In the genomic region with DNA sequence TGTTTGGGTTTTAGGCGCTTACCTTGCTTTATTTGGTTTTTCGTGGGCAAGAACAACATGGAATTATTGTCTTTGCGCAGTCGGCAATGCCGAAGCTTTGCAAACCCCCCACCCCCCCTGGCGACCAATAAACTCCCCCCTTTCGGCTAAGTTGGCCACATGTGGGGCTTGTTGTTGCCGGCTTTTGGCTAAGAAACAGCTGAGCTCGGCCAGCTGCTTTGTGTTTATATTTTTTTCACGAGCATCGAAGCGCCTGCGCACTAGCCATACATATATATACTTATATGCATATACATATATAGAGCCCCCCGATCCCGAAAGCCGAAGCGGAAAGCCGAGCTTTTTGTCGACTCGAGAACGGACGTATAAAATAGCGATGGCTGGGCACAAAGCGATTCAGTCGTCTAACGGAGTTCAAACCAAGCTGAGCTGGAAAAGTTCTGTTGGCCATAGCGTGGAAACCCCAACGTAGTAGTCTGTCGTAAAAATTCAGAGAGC, we compare ENCODE assay signal across 1 fruit fly cellular context.
TF ChIP-seq lines count a peak whose summit lies in the region.

A gene (plus strand): TSS at position 413 of the 498 bp plus-strand sequence.

TF ChIP-seq in whole organism, embryonic, 481 proteins besides CTCF, POLR2A, EP300 and RAD21 (continued from another document and continues in another):
- TF ChIP-seq Bteb2 (GFP tag; optimal IDR thresholded peaks at IDR 0.05; lab: Kevin White, UChicago): no peak
- no peak for TF ChIP-seq NfI (GFP tag; optimal IDR thresholded peaks at IDR 0.05; lab: Kevin White, UChicago)
- TF ChIP-seq HmgZ (tag; optimal IDR thresholded peaks at IDR 0.05; lab: Kevin White, UChicago): no peak
- no peak for TF ChIP-seq Gsc (GFP tag; IDR thresholded peaks at IDR 0.05; lab: Robert Waterston, UW)
- peak; percentile 48; the same call in 1 of the 2 replicates for TF ChIP-seq sob (GFP tag; IDR thresholded peaks at IDR 0.05; lab: Robert Waterston, UW)
- TF ChIP-seq Lim3 (GFP tag; IDR thresholded peaks at IDR 0.05; lab: Robert Waterston, UW): no peak
- TF ChIP-seq CG2678 (tag; optimal IDR thresholded peaks at IDR 0.05; lab: Kevin White, UChicago): peak; percentile 20
- no peak for TF ChIP-seq CG31365 (tag; optimal IDR thresholded peaks at IDR 0.05; lab: Kevin White, UChicago)
- TF ChIP-seq CG14860 (GFP tag; IDR thresholded peaks at IDR 0.05; lab: Robert Waterston, UW; ENCODE audit: partially characterized antibody): 0 out of 3 replicates have a peak, but pooled peaks have one; percentile 34
- peak; percentile 29 for TF ChIP-seq HHEX (GFP tag; optimal IDR thresholded peaks at IDR 0.05; lab: Kevin White, UChicago)
- 0 out of 2 replicates have a peak, but pooled peaks have one; percentile 40 for TF ChIP-seq unc-4 (GFP tag; IDR thresholded peaks at IDR 0.05; lab: Robert Waterston, UW; ENCODE audit: partially characterized antibody)
- TF ChIP-seq Oli (tag; optimal IDR thresholded peaks at IDR 0.05; lab: Kevin White, UChicago): no peak
- no peak for TF ChIP-seq NK7.1 (GFP tag; optimal IDR thresholded peaks at IDR 0.05; lab: Kevin White, UChicago)
- no peak for TF ChIP-seq Antp (GFP tag; optimal IDR thresholded peaks at IDR 0.05; lab: Kevin White, UChicago)
- peak; percentile 55 for TF ChIP-seq CG34224 (GFP tag; IDR thresholded peaks at IDR 0.05; lab: Robert Waterston, UW; ENCODE audit: partially characterized antibody)
- TF ChIP-seq dysf (GFP tag; IDR thresholded peaks at IDR 0.05; lab: Robert Waterston, UW): no peak
- no peak for TF ChIP-seq usp (GFP tag; optimal IDR thresholded peaks at IDR 0.05; lab: Kevin White, UChicago)
- TF ChIP-seq ac (GFP tag; optimal IDR thresholded peaks at IDR 0.05; lab: Kevin White, UChicago): no peak
- TF ChIP-seq CG30403 (GFP tag; optimal IDR thresholded peaks at IDR 0.05; lab: Kevin White, UChicago): no peak
- no peak for TF ChIP-seq lbe (GFP tag; optimal IDR thresholded peaks at IDR 0.05; lab: Kevin White, UChicago)
- peak; percentile 41 for TF ChIP-seq Atf6 (GFP tag; IDR thresholded peaks at IDR 0.05; lab: Robert Waterston, UW)
- peak; percentile 92; the same call in 1 of the 3 replicates for TF ChIP-seq CG34422 (GFP tag; IDR thresholded peaks at IDR 0.05; lab: Robert Waterston, UW)
- TF ChIP-seq luna (GFP tag; optimal IDR thresholded peaks at IDR 0.05; lab: Kevin White, UChicago): no peak
- TF ChIP-seq disco-r (GFP tag; optimal IDR thresholded peaks at IDR 0.05; lab: Kevin White, UChicago): no peak
- TF ChIP-seq Tbp (GFP tag; optimal IDR thresholded peaks at IDR 0.05; lab: Kevin White, UChicago): no peak
- peak; percentile 26; the same call in 1 of the 2 replicates for TF ChIP-seq onecut (GFP tag; IDR thresholded peaks at IDR 0.05; lab: Robert Waterston, UW)
- no peak for TF ChIP-seq CG14667 (GFP tag; IDR thresholded peaks at IDR 0.05; lab: Robert Waterston, UW)
- TF ChIP-seq chm (GFP tag; IDR thresholded peaks at IDR 0.05; lab: Robert Waterston, UW): 0 out of 2 replicates have a peak, but pooled peaks have one; percentile 22
- TF ChIP-seq CG12659 (GFP tag; optimal IDR thresholded peaks at IDR 0.05; lab: Kevin White, UChicago): no peak
- TF ChIP-seq gsb (GFP tag; IDR thresholded peaks at IDR 0.05; lab: Robert Waterston, UW): no peak
- TF ChIP-seq MTF-1 (GFP tag; optimal IDR thresholded peaks at IDR 0.05; lab: Kevin White, UChicago; ENCODE audit: borderline replicate concordance): no peak
- TF ChIP-seq CG1602 (GFP tag; optimal IDR thresholded peaks at IDR 0.05; lab: Kevin White, UChicago): no peak
- no peak for TF ChIP-seq CG42726 (GFP tag; IDR thresholded peaks at IDR 0.05; lab: Robert Waterston, UW; ENCODE audit: partially characterized antibody)
- no peak for TF ChIP-seq CG3995 (GFP tag; optimal IDR thresholded peaks at IDR 0.05; lab: Kevin White, UChicago)
- TF ChIP-seq CG33213 (GFP tag; optimal IDR thresholded peaks at IDR 0.05; lab: Kevin White, UChicago): no peak
- peak; percentile 38 for TF ChIP-seq CG7987 (GFP tag; optimal IDR thresholded peaks at IDR 0.05; lab: Kevin White, UChicago)
- TF ChIP-seq ewg (GFP tag; optimal IDR thresholded peaks at IDR 0.05; lab: Kevin White, UChicago): peak; percentile 86
- no peak for TF ChIP-seq CG17328 (GFP tag; IDR thresholded peaks at IDR 0.05; lab: Robert Waterston, UW)
- TF ChIP-seq Hey (tag; optimal IDR thresholded peaks at IDR 0.05; lab: Kevin White, UChicago): no peak
- no peak for TF ChIP-seq YL-1 (GFP tag; optimal IDR thresholded peaks at IDR 0.05; lab: Kevin White, UChicago)
- no peak for TF ChIP-seq NC2α (GFP tag; optimal IDR thresholded peaks at IDR 0.05; lab: Kevin White, UChicago)
- no peak for TF ChIP-seq Pdp1 (GFP tag; optimal IDR thresholded peaks at IDR 0.05; lab: Kevin White, UChicago)
- no peak for TF ChIP-seq tna (GFP tag; IDR thresholded peaks at IDR 0.05; lab: Robert Waterston, UW; ENCODE audit: partially characterized antibody)
- TF ChIP-seq gcm (GFP tag; optimal IDR thresholded peaks at IDR 0.05; lab: Kevin White, UChicago): no peak
- no peak for TF ChIP-seq pum (GFP tag; optimal IDR thresholded peaks at IDR 0.05; lab: Kevin White, UChicago)
- TF ChIP-seq CG17612 (GFP tag; IDR thresholded peaks at IDR 0.05; lab: Robert Waterston, UW): no peak
- no peak for TF ChIP-seq Myb (GFP tag; optimal IDR thresholded peaks at IDR 0.05; lab: Kevin White, UChicago)
- TF ChIP-seq crp (GFP tag; optimal IDR thresholded peaks at IDR 0.05; lab: Kevin White, UChicago): peak in 1 of 2 experiments; percentile 82
- no peak for TF ChIP-seq org-1 (GFP tag; optimal IDR thresholded peaks at IDR 0.05; lab: Kevin White, UChicago)
- TF ChIP-seq CG8290 (GFP tag; optimal IDR thresholded peaks at IDR 0.05; lab: Kevin White, UChicago): no peak
- peak in 1 of 2 experiments; percentile 57 for TF ChIP-seq CG8290 (tag; optimal IDR thresholded peaks at IDR 0.05; lab: Kevin White, UChicago)
- TF ChIP-seq CG15696 (tag; optimal IDR thresholded peaks at IDR 0.05; lab: Kevin White, UChicago): no peak
- no peak for TF ChIP-seq Nf-YB (GFP tag; optimal IDR thresholded peaks at IDR 0.05; lab: Kevin White, UChicago)
- no peak for TF ChIP-seq dati (GFP tag; IDR thresholded peaks at IDR 0.05; lab: Robert Waterston, UW)
- TF ChIP-seq Ets65A (GFP tag; lab: Kevin White, UChicago): no peak
- TF ChIP-seq CG17568 (GFP tag; optimal IDR thresholded peaks at IDR 0.05; lab: Kevin White, UChicago): no peak
- no peak for TF ChIP-seq D19B (GFP tag; optimal IDR thresholded peaks at IDR 0.05; lab: Kevin White, UChicago)
- peak; percentile 21 for TF ChIP-seq BtbVII (GFP tag; optimal IDR thresholded peaks at IDR 0.05; lab: Kevin White, UChicago)
- TF ChIP-seq CG6654 (GFP tag; optimal IDR thresholded peaks at IDR 0.05; lab: Kevin White, UChicago): no peak
- no peak for TF ChIP-seq psq (GFP tag; optimal IDR thresholded peaks at IDR 0.05; lab: Kevin White, UChicago)
- TF ChIP-seq CG3726 (GFP tag; IDR thresholded peaks at IDR 0.05; lab: Robert Waterston, UW): no peak
- peak; percentile 74 for TF ChIP-seq Fer1 (GFP tag; optimal IDR thresholded peaks at IDR 0.05; lab: Kevin White, UChicago)
- no peak for TF ChIP-seq ase (GFP tag; IDR thresholded peaks at IDR 0.05; lab: Robert Waterston, UW)
- no peak for TF ChIP-seq bab2 (GFP tag; optimal IDR thresholded peaks at IDR 0.05; lab: Kevin White, UChicago)
- TF ChIP-seq CG30431 (GFP tag; optimal IDR thresholded peaks at IDR 0.05; lab: Kevin White, UChicago): no peak
- peak; percentile 37 for TF ChIP-seq Nf-YC (tag; optimal IDR thresholded peaks at IDR 0.05; lab: Kevin White, UChicago)
- TF ChIP-seq crc (GFP tag; optimal IDR thresholded peaks at IDR 0.05; lab: Kevin White, UChicago): no peak
- no peak for TF ChIP-seq Poxn (GFP tag; IDR thresholded peaks at IDR 0.05; lab: Robert Waterston, UW)
- TF ChIP-seq gcm2 (GFP tag; optimal IDR thresholded peaks at IDR 0.05; lab: Kevin White, UChicago): no peak
- TF ChIP-seq sisA (GFP tag; IDR thresholded peaks at IDR 0.05; lab: Robert Waterston, UW): no peak
- no peak for TF ChIP-seq ttk (GFP tag; IDR thresholded peaks at IDR 0.05; lab: Robert Waterston, UW)
- no peak for TF ChIP-seq chif (GFP tag; optimal IDR thresholded peaks at IDR 0.05; lab: Kevin White, UChicago)
- no peak for TF ChIP-seq da (GFP tag; optimal IDR thresholded peaks at IDR 0.05; lab: Kevin White, UChicago)
- TF ChIP-seq twi (tag; optimal IDR thresholded peaks at IDR 0.05; lab: Kevin White, UChicago): no peak
- no peak for TF ChIP-seq ssp (GFP tag; IDR thresholded peaks at IDR 0.05; lab: Robert Waterston, UW)
- no peak for TF ChIP-seq CG12104 (GFP tag; optimal IDR thresholded peaks at IDR 0.05; lab: Kevin White, UChicago)
- TF ChIP-seq Atf3 (GFP tag; optimal IDR thresholded peaks at IDR 0.05; lab: Kevin White, UChicago): no peak
- peak; percentile 9 for TF ChIP-seq PHDP (tag; optimal IDR thresholded peaks at IDR 0.05; lab: Kevin White, UChicago)
- TF ChIP-seq CG1603 (tag; optimal IDR thresholded peaks at IDR 0.05; lab: Kevin White, UChicago): no peak
- TF ChIP-seq CG15011 (GFP tag; optimal IDR thresholded peaks at IDR 0.05; lab: Kevin White, UChicago): no peak
- TF ChIP-seq CG18011 (GFP tag; optimal IDR thresholded peaks at IDR 0.05; lab: Kevin White, UChicago): no peak
- no peak for TF ChIP-seq exex (tag; optimal IDR thresholded peaks at IDR 0.05; lab: Kevin White, UChicago)
- TF ChIP-seq CG33557 (GFP tag; optimal IDR thresholded peaks at IDR 0.05; lab: Kevin White, UChicago): no peak
- no peak for TF ChIP-seq Abd-B (GFP tag; optimal IDR thresholded peaks at IDR 0.05; lab: Kevin White, UChicago)
- no peak for TF ChIP-seq CG7928 (GFP tag; optimal IDR thresholded peaks at IDR 0.05; lab: Kevin White, UChicago)
- TF ChIP-seq grn (GFP tag; optimal IDR thresholded peaks at IDR 0.05; lab: Kevin White, UChicago): no peak
- TF ChIP-seq CG3847 (GFP tag; IDR thresholded peaks at IDR 0.05; lab: Robert Waterston, UW): peak; percentile 11; the same call in 1 of the 2 replicates
- TF ChIP-seq Vsx1 (GFP tag; optimal IDR thresholded peaks at IDR 0.05; lab: Kevin White, UChicago): no peak
- TF ChIP-seq slbo (GFP tag; IDR thresholded peaks at IDR 0.05; lab: Robert Waterston, UW): no peak
- TF ChIP-seq Doc3 (GFP tag; IDR thresholded peaks at IDR 0.05; lab: Robert Waterston, UW; ENCODE audit: partially characterized antibody): no peak
- TF ChIP-seq insv (GFP tag; optimal IDR thresholded peaks at IDR 0.05; lab: Kevin White, UChicago): no peak
- TF ChIP-seq Spps (tag; optimal IDR thresholded peaks at IDR 0.05; lab: Kevin White, UChicago): no peak
- no peak for TF ChIP-seq CG13624 (GFP tag; optimal IDR thresholded peaks at IDR 0.05; lab: Kevin White, UChicago)
- no peak for TF ChIP-seq chn (GFP tag; optimal IDR thresholded peaks at IDR 0.05; lab: Kevin White, UChicago)
- no peak for TF ChIP-seq CG2202 (tag; optimal IDR thresholded peaks at IDR 0.05; lab: Kevin White, UChicago)
- no peak for TF ChIP-seq hbn (GFP tag; IDR thresholded peaks at IDR 0.05; lab: Robert Waterston, UW; ENCODE audit: partially characterized antibody)
- TF ChIP-seq gfzf (GFP tag; optimal IDR thresholded peaks at IDR 0.05; lab: Kevin White, UChicago): no peak
- TF ChIP-seq hkb (optimal IDR thresholded peaks at IDR 0.05; lab: Kevin White, UChicago): no peak
- 0 out of 2 replicates have a peak, but pooled peaks have one; percentile 24 for TF ChIP-seq hkb (GFP tag; IDR thresholded peaks at IDR 0.05; lab: Robert Waterston, UW)
- no peak for TF ChIP-seq seq (GFP tag; IDR thresholded peaks at IDR 0.05; lab: Robert Waterston, UW)
- no peak; the same call in 1 of the 2 replicates for TF ChIP-seq HLH3B (GFP tag; IDR thresholded peaks at IDR 0.05; lab: Robert Waterston, UW)
- no peak for TF ChIP-seq Rx (GFP tag; IDR thresholded peaks at IDR 0.05; lab: Robert Waterston, UW)
- no peak; the same call in 2 of the 3 replicates for TF ChIP-seq B-H1 (GFP tag; IDR thresholded peaks at IDR 0.05; lab: Robert Waterston, UW)
- TF ChIP-seq zfh2 (GFP tag; optimal IDR thresholded peaks at IDR 0.05; lab: Kevin White, UChicago): no peak
- TF ChIP-seq Dref (GFP tag; IDR thresholded peaks at IDR 0.05; lab: Robert Waterston, UW): no peak
- TF ChIP-seq Camta (GFP tag; optimal IDR thresholded peaks at IDR 0.05; lab: Kevin White, UChicago): no peak
- no peak for TF ChIP-seq CG32767 (GFP tag; IDR thresholded peaks at IDR 0.05; lab: Robert Waterston, UW)
- TF ChIP-seq Dbx (GFP tag; IDR thresholded peaks at IDR 0.05; lab: Robert Waterston, UW): no peak
- TF ChIP-seq CG8944 (GFP tag; optimal IDR thresholded peaks at IDR 0.05; lab: Kevin White, UChicago): no peak
- TF ChIP-seq shn (GFP tag; optimal IDR thresholded peaks at IDR 0.05; lab: Kevin White, UChicago): no peak
- TF ChIP-seq CG2129 (GFP tag; IDR thresholded peaks at IDR 0.05; lab: Robert Waterston, UW; ENCODE audit: partially characterized antibody): no peak
- TF ChIP-seq grau (tag; optimal IDR thresholded peaks at IDR 0.05; lab: Kevin White, UChicago): peak; percentile 4
- no peak for TF ChIP-seq gce (GFP tag; IDR thresholded peaks at IDR 0.05; lab: Robert Waterston, UW)
- no peak for TF ChIP-seq CG16863 (GFP tag; optimal IDR thresholded peaks at IDR 0.05; lab: Kevin White, UChicago)
- TF ChIP-seq CG5180 (GFP tag; optimal IDR thresholded peaks at IDR 0.05; lab: Kevin White, UChicago): no peak
- no peak for TF ChIP-seq run (tag; optimal IDR thresholded peaks at IDR 0.05; lab: Kevin White, UChicago)
- peak; percentile 4 for TF ChIP-seq Fer3 (tag; optimal IDR thresholded peaks at IDR 0.05; lab: Kevin White, UChicago)
- no peak for TF ChIP-seq CG3163 (GFP tag; optimal IDR thresholded peaks at IDR 0.05; lab: Kevin White, UChicago)
- 0 out of 2 replicates have a peak, but pooled peaks have one; percentile 32 for TF ChIP-seq Scr (GFP tag; IDR thresholded peaks at IDR 0.05; lab: Robert Waterston, UW; ENCODE audit: partially characterized antibody)
- no peak for TF ChIP-seq sna (GFP tag; IDR thresholded peaks at IDR 0.05; lab: Robert Waterston, UW; ENCODE audit: partially characterized antibody)
- peak; percentile 33 for TF ChIP-seq odd (GFP tag; optimal IDR thresholded peaks at IDR 0.05; lab: Kevin White, UChicago)
- no peak for TF ChIP-seq gsb-n (tag; optimal IDR thresholded peaks at IDR 0.05; lab: Kevin White, UChicago)
- TF ChIP-seq CG18764 (GFP tag; optimal IDR thresholded peaks at IDR 0.05; lab: Kevin White, UChicago): no peak
- no peak for TF ChIP-seq CG8089 (GFP tag; optimal IDR thresholded peaks at IDR 0.05; lab: Kevin White, UChicago)
- TF ChIP-seq ash1 (GFP tag; optimal IDR thresholded peaks at IDR 0.05; lab: Kevin White, UChicago): no peak
- TF ChIP-seq CG8765 (GFP tag; IDR thresholded peaks at IDR 0.05; lab: Robert Waterston, UW): no peak
- TF ChIP-seq E2f1 (GFP tag; IDR thresholded peaks at IDR 0.05; lab: Robert Waterston, UW): 0 out of 2 replicates have a peak, but pooled peaks have one; percentile 8
- no peak for TF ChIP-seq CG8388 (GFP tag; optimal IDR thresholded peaks at IDR 0.05; lab: Kevin White, UChicago)
- no peak for TF ChIP-seq wor (GFP tag; IDR thresholded peaks at IDR 0.05; lab: Robert Waterston, UW)
